Worm (Caenorhabditis elegans): ENCODE measurements around the gene M106.3.

The M106.3 gene

ce11 chrII:10840067-10840466, 20.6 kb downstream of the M106.3 start (continued):
- TF ChIP-seq nhr-10 (tag; optimal IDR thresholded peaks at IDR 0.05) (no peak), nhr-77 (tag; optimal IDR thresholded peaks at IDR 0.05) (no peak), mbf-1 (tag; optimal IDR thresholded peaks at IDR 0.05) (no peak)

ce11 chrII:10838550-10838949, 22.2 kb downstream of the M106.3 start:
- TF ChIP-seq snpc-4 (tag; optimal IDR thresholded peaks at IDR 0.05) (no peak), nhr-23 (tag; optimal IDR thresholded peaks at IDR 0.05) (no peak), nhr-10 (tag; optimal IDR thresholded peaks at IDR 0.05) (no peak), dmd-4 (tag; optimal IDR thresholded peaks at IDR 0.05) (no peak), fos-1 (tag; optimal IDR thresholded peaks at IDR 0.05) (no peak), nhr-6 (tag; optimal IDR thresholded peaks at IDR 0.05) (no peak), blmp-1 (tag; optimal IDR thresholded peaks at IDR 0.05; ENCODE audit: insufficient read depth) (no peak), Y55F3AM.14 (GFP tag; optimal IDR thresholded peaks at IDR 0.05) (no peak), sem-4 (tag; optimal IDR thresholded peaks at IDR 0.05) (no peak), unc-39 (tag; optimal IDR thresholded peaks at IDR 0.05) (no peak), elt-3 (tag; optimal IDR thresholded peaks at IDR 0.05) (no peak), nhr-129 (tag; optimal IDR thresholded peaks at IDR 0.05) (no peak), gmeb-1 (tag; optimal IDR thresholded peaks at IDR 0.05) (no peak), ceh-82 (tag; optimal IDR thresholded peaks at IDR 0.05) (no peak), lsy-2 (tag; optimal IDR thresholded peaks at IDR 0.05) (no peak), ceh-16 (tag; optimal IDR thresholded peaks at IDR 0.05) (no peak), egl-27 (tag; optimal IDR thresholded peaks at IDR 0.05) (no peak), F13H6.1 (tag; optimal IDR thresholded peaks at IDR 0.05) (no peak), nhr-11 (tag; optimal IDR thresholded peaks at IDR 0.05) (no peak)

ce11 chrII:10834717-10835116, 26.0 kb downstream of the M106.3 start:
- TF ChIP-seq unc-62 (GFP tag; optimal IDR thresholded peaks at IDR 0.05) (no peak), elt-3 (tag; optimal IDR thresholded peaks at IDR 0.05) (no peak), ceh-82 (tag; optimal IDR thresholded peaks at IDR 0.05) (no peak), nhr-25 (tag; optimal IDR thresholded peaks at IDR 0.05) (no peak), nhr-21 (tag; optimal IDR thresholded peaks at IDR 0.05) (no peak), nhr-6 (tag; optimal IDR thresholded peaks at IDR 0.05) (no peak), aly-2 (tag; optimal IDR thresholded peaks at IDR 0.05) (no peak), nhr-10 (tag; optimal IDR thresholded peaks at IDR 0.05) (no peak), ztf-1 (GFP tag; conservative IDR thresholded peaks at IDR 0.05) (no peak), R02D3.7 (tag; optimal IDR thresholded peaks at IDR 0.05) (no peak), ZK546.5 (tag; optimal IDR thresholded peaks at IDR 0.05) (no peak), ceh-16 (tag; optimal IDR thresholded peaks at IDR 0.05) (no peak), ztf-11 (tag; optimal IDR thresholded peaks at IDR 0.05) (no peak), lin-13 (GFP tag; optimal IDR thresholded peaks at IDR 0.05) (no peak), lsy-2 (tag; optimal IDR thresholded peaks at IDR 0.05) (no peak), alr-1 (tag; optimal IDR thresholded peaks at IDR 0.05) (no peak), sem-4 (tag; optimal IDR thresholded peaks at IDR 0.05) (no peak)

- TF ChIP-seq lsy-2 (tag; optimal IDR thresholded peaks at IDR 0.05), result no peak
- no peak for TF ChIP-seq ZK546.5 (tag; optimal IDR thresholded peaks at IDR 0.05)
- TF ChIP-seq Y55F3AM.14 (GFP tag; optimal IDR thresholded peaks at IDR 0.05), result no peak
- TF ChIP-seq elt-1 (tag; optimal IDR thresholded peaks at IDR 0.05), result no peak
- no peak for TF ChIP-seq nhr-77 (tag; optimal IDR thresholded peaks at IDR 0.05)
- no peak for TF ChIP-seq ztf-11 (tag; optimal IDR thresholded peaks at IDR 0.05)
- no peak for TF ChIP-seq nhr-129 (tag; optimal IDR thresholded peaks at IDR 0.05)
- TF ChIP-seq sma-3 (GFP tag; optimal IDR thresholded peaks at IDR 0.05), result no peak
- TF ChIP-seq crh-2 (tag; optimal IDR thresholded peaks at IDR 0.05), result no peak
- no peak for TF ChIP-seq lin-39 (tag; optimal IDR thresholded peaks at IDR 0.05)
- no peak for TF ChIP-seq alr-1 (tag; optimal IDR thresholded peaks at IDR 0.05)
- no peak for TF ChIP-seq ztf-4 (tag; optimal IDR thresholded peaks at IDR 0.05)
- no peak for TF ChIP-seq sma-9 (GFP tag; optimal IDR thresholded peaks at IDR 0.05)
- no peak for TF ChIP-seq sma-9 (tag; optimal IDR thresholded peaks at IDR 0.05)
- TF ChIP-seq lin-13 (GFP tag; optimal IDR thresholded peaks at IDR 0.05), result no peak
- no peak for TF ChIP-seq ceh-82 (tag; optimal IDR thresholded peaks at IDR 0.05)
- TF ChIP-seq ceh-16 (tag; optimal IDR thresholded peaks at IDR 0.05), result no peak
- no peak for TF ChIP-seq mdl-1 (tag; optimal IDR thresholded peaks at IDR 0.05)
Measured at ce11 chrII:10829572-10829971, 31.1 kb downstream of the M106.3 start.
